Worm (Caenorhabditis elegans): Measurements from ENCODE around the gene C06H5.8.

C06H5.8 gene

DNA sequence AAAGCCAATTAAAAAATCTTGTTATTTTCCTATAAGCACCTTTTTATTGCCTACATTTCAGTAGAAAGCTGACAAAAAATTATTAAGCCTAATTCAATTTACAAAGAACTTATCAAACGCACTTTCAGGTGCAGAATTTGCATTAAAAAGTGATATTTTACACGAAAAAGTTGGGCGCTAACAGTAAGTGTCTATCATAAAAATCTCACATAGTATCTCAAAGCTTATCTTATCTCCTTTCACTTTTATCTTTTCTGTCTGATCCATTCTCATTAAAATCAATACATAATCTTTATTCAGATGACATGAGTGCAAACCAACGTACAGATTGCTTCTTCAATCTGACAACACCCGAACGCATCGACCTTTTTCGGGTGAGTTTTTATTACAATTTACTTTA, 8.8 kb upstream of the C06H5.8 start, which contains the start of gene dcar-1:
Gene dcar-1, plus strand, starts transcription at position 301 of the 400 bp plus-strand sequence.
- TF ChIP-seq blmp-1 (tag; optimal IDR thresholded peaks at IDR 0.05) (peak; percentile 75), elt-3 (tag; optimal IDR thresholded peaks at IDR 0.05) (peak in 2 of 6 experiments; percentile 17 to 23), sptf-1 (tag; optimal IDR thresholded peaks at IDR 0.05) (no peak), Y116A8C.19 (tag; optimal IDR thresholded peaks at IDR 0.05; ENCODE audit: borderline replicate concordance) (no peak), lin-14 (GFP tag; optimal IDR thresholded peaks at IDR 0.05) (no peak)

ce11 chrV:17921423-17921822, 2.6 kb downstream of the C06H5.8 start, which contains the start of gene E01B7.2:
E01B7.2 (plus strand) TSS chrV:17921772.
- TF ChIP-seq lin-14 (GFP tag; optimal IDR thresholded peaks at IDR 0.05) (no peak), F16B12.6 (tag; optimal IDR thresholded peaks at IDR 0.05) (peak; percentile 77), dpl-1 (GFP tag; optimal IDR thresholded peaks at IDR 0.05) (peak; percentile 97 to 98 (median 98)), egl-13 (tag; optimal IDR thresholded peaks at IDR 0.05) (peak; percentile 46), vab-15 (tag; optimal IDR thresholded peaks at IDR 0.05) (no peak), nhr-237 (tag; optimal IDR thresholded peaks at IDR 0.05) (peak; percentile 5), lin-13 (GFP tag; optimal IDR thresholded peaks at IDR 0.05) (peak; percentile 72), isw-1 (GFP tag; IDR thresholded peaks at IDR 0.05) (peak; percentile 76), pax-3 (tag; optimal IDR thresholded peaks at IDR 0.05) (no peak), ceh-88 (GFP tag; IDR thresholded peaks at IDR 0.05) (peak; percentile 33; the same call in 1 of the 2 replicates), pqm-1 (tag; optimal IDR thresholded peaks at IDR 0.05) (no peak), unc-86 (tag; optimal IDR thresholded peaks at IDR 0.05) (peak; percentile 83), nhr-90 (tag; optimal IDR thresholded peaks at IDR 0.05; ENCODE audit: poor library complexity) (peak; percentile 82), sox-4 (tag; optimal IDR thresholded peaks at IDR 0.05) (peak; percentile 40), fkh-8 (tag; optimal IDR thresholded peaks at IDR 0.05) (peak; percentile 59), hpl-2 (GFP tag; optimal IDR thresholded peaks at IDR 0.05) (peak; percentile 8), nhr-28 (tag; optimal IDR thresholded peaks at IDR 0.05) (no peak), nhr-12 (tag; optimal IDR thresholded peaks at IDR 0.05) (no peak), mab-9 (GFP tag; IDR thresholded peaks at IDR 0.05) (peak; percentile 57; the same call in 1 of the 2 replicates), ceh-82 (tag; optimal IDR thresholded peaks at IDR 0.05) (peak; percentile 72 to 82 (median 76)), ets-5 (GFP tag; IDR thresholded peaks at IDR 0.05) (no peak), mdl-1 (tag; optimal IDR thresholded peaks at IDR 0.05) (peak in 1 of 2 experiments; percentile 68), nhr-47 (tag; optimal IDR thresholded peaks at IDR 0.05) (peak; percentile 91), ztf-11 (tag; optimal IDR thresholded peaks at IDR 0.05) (peak in 1 of 2 experiments; percentile 52), lin-35 (GFP tag; optimal IDR thresholded peaks at IDR 0.05) (peak; percentile 97 to 99), unc-130 (tag; optimal IDR thresholded peaks at IDR 0.05) (peak; percentile 57), nhr-20 (tag; optimal IDR thresholded peaks at IDR 0.05) (peak; percentile 81), xbp-1 (tag; optimal IDR thresholded peaks at IDR 0.05) (peak; percentile 81), alr-1 (tag; optimal IDR thresholded peaks at IDR 0.05; ENCODE audit: borderline replicate concordance) (no peak), Y116A8C.19 (tag; optimal IDR thresholded peaks at IDR 0.05; ENCODE audit: borderline replicate concordance) (no peak), tbx-2 (tag; optimal IDR thresholded peaks at IDR 0.05) (peak; percentile 86), ceh-90 (tag; optimal IDR thresholded peaks at IDR 0.05) (peak; percentile 12), nhr-85 (tag) (peak; percentile 90), zip-4 (GFP tag; optimal IDR thresholded peaks at IDR 0.05) (peak; percentile 53), mep-1 (tag; optimal IDR thresholded peaks at IDR 0.05) (peak; percentile 87), nhr-71 (tag; optimal IDR thresholded peaks at IDR 0.05) (peak; percentile 90), lir-3 (tag; optimal IDR thresholded peaks at IDR 0.05; ENCODE audit: poor library complexity) (no peak), C04F5.9 (tag; optimal IDR thresholded peaks at IDR 0.05) (peak; percentile 18), grh-1 (GFP tag; IDR thresholded peaks at IDR 0.05) (peak; percentile 82), swsn-7 (tag; optimal IDR thresholded peaks at IDR 0.05) (peak; percentile 83), elt-2 (tag; optimal IDR thresholded peaks at IDR 0.05) (peak; percentile 26), nhr-76 (tag; optimal IDR thresholded peaks at IDR 0.05) (no peak), unc-62 (GFP tag; optimal IDR thresholded peaks at IDR 0.05) (no peak), C16A3.4 (tag; optimal IDR thresholded peaks at IDR 0.05) (peak; percentile 71), aly-2 (tag; optimal IDR thresholded peaks at IDR 0.05) (peak; percentile 96), jun-1 (tag; optimal IDR thresholded peaks at IDR 0.05) (peak; percentile 68)

Data from whole organism, L1 larva.